Fruit fly (Drosophila melanogaster) whole organism, embryonic: ENCODE data around the gene CG5541.

Source experiments
- CG10321 ChIP-seq: fragments of 200-800 bp; sonication (Bioruptor generic); IDR thresholded peaks from 2 replicates; pipeline ENCODE4 v1.3.6; 2022; ENCODE audit warnings: missing biosample characterization, missing genetic modification characterization
- CG11093 ChIP-seq: fragments of 200-800 bp; sonication (Bioruptor generic); IDR thresholded peaks from 3 replicates; pipeline ENCODE4 v1.3.6; 2022; ENCODE audit warnings: missing biosample characterization, missing genetic modification characterization
- CG14667 ChIP-seq: fragments of 200-800 bp; sonication (Bioruptor generic); IDR thresholded peaks from 2 replicates; pipeline ENCODE4 v1.3.6; 2022; ENCODE audit warnings: missing biosample characterization, missing genetic modification characterization
- CG16779 ChIP-seq: fragments of 200-800 bp; sonication (Bioruptor generic); IDR thresholded peaks from 2 replicates; pipeline ENCODE4 v1.3.6; 2022; ENCODE audit warnings: missing biosample characterization, missing genetic modification characterization
- CG17328 ChIP-seq: fragments of 200-800 bp; sonication (Bioruptor generic); IDR thresholded peaks from 2 replicates; pipeline ENCODE4 v1.3.6; 2022; ENCODE audit warnings: missing biosample characterization, missing genetic modification characterization
- CG18011 ChIP-seq: fragments of 200-800 bp; sonication (Bioruptor generic); optimal IDR thresholded peaks from 2 replicates; lab custom pipeline; 2017; ENCODE audit warnings: missing biosample characterization, missing genetic modification characterization, mild to moderate bottlenecking, moderate library complexity, missing genotype
- CG18476 ChIP-seq: fragments of 200-800 bp; sonication (Bioruptor generic); optimal IDR thresholded peaks from 2 replicates; lab custom pipeline; 2016; ENCODE audit warnings: missing biosample characterization, mild to moderate bottlenecking, missing genetic modification characterization
- CG32532 ChIP-seq: fragments of 200-800 bp; sonication (Bioruptor generic); IDR thresholded peaks from 2 replicates; pipeline ENCODE4 v1.3.6; 2022; ENCODE audit warnings: missing biosample characterization, missing genetic modification characterization
- CG34224 ChIP-seq: fragments of 200-800 bp; sonication (Bioruptor generic); IDR thresholded peaks from 3 replicates; pipeline ENCODE4 v1.3.6; 2022; ENCODE audit warnings: missing biosample characterization, missing genetic modification characterization; ENCODE audit not compliant: partially characterized antibody
- CG3847 ChIP-seq: fragments of 200-800 bp; sonication (Bioruptor generic); IDR thresholded peaks from 2 replicates; pipeline ENCODE4 v1.3.6; 2022; ENCODE audit warnings: missing biosample characterization, missing genetic modification characterization
- CG4328 ChIP-seq: fragments of 200-800 bp; sonication (Bioruptor generic); optimal IDR thresholded peaks from 3 replicates; lab custom pipeline; 2017; ENCODE audit warnings: missing biosample characterization, missing genetic modification reagents, missing genetic modification characterization
- CG6254 ChIP-seq: fragments of 200-800 bp; sonication (Bioruptor generic); optimal IDR thresholded peaks from 3 replicates; lab custom pipeline; 2017; ENCODE audit warnings: mild to moderate bottlenecking, missing biosample characterization, missing genetic modification reagents, missing genetic modification characterization
- CG6765 ChIP-seq: fragments of 200-800 bp; sonication (Bioruptor generic); optimal IDR thresholded peaks from 3 replicates; lab custom pipeline; 2017; ENCODE audit warnings: missing biosample characterization, mild to moderate bottlenecking, missing genetic modification characterization
- CG7357 ChIP-seq: fragments of 200-800 bp; sonication (Bioruptor generic); IDR thresholded peaks from 3 replicates; pipeline ENCODE4 v1.3.6; 2022; ENCODE audit warnings: missing biosample characterization, missing genetic modification characterization
- CG7839 ChIP-seq: fragments of 200-800 bp; sonication (Bioruptor generic); optimal IDR thresholded peaks from 3 replicates; lab custom pipeline; 2018; ENCODE audit warnings: missing biosample characterization, mild to moderate bottlenecking, missing genetic modification characterization, moderate library complexity
- CG9215 ChIP-seq: fragments of 200-800 bp; sonication (Bioruptor generic); IDR thresholded peaks from 2 replicates; pipeline ENCODE4 v1.3.6; 2022; ENCODE audit warnings: missing biosample characterization, missing genetic modification characterization
- CTCF ChIP-seq: fragments of 200-800 bp; sonication (Bioruptor generic); optimal IDR thresholded peaks from 2 replicates; lab custom pipeline; 2017; ENCODE audit warnings: missing biosample characterization, mild to moderate bottlenecking, missing genetic modification characterization, moderate library complexity
- Deaf1 ChIP-seq: fragments of 200-800 bp; optimal IDR thresholded peaks from 3 replicates; lab custom pipeline; 2019; ENCODE audit warnings: missing biosample characterization, mild to moderate bottlenecking, missing genetic modification characterization, moderate library complexity
- Gsc ChIP-seq: fragments of 200-800 bp; sonication (Bioruptor generic); IDR thresholded peaks from 2 replicates; pipeline ENCODE4 v1.3.6; 2022; ENCODE audit warnings: missing biosample characterization, missing genetic modification characterization
- Med ChIP-seq: fragments of 200-800 bp; sonication (Bioruptor generic); peaks from one replicate; lab custom pipeline; 2016; ENCODE audit warnings: missing biosample characterization, missing genetic modification characterization, mild to moderate bottlenecking, inconsistent platforms, moderate library complexity
- NK7.1 ChIP-seq: fragments of 200-800 bp; sonication (Bioruptor generic); optimal IDR thresholded peaks from 3 replicates; lab custom pipeline; 2016; ENCODE audit warnings: missing biosample characterization, missing genetic modification characterization
- Rfx ChIP-seq: fragments of 200-800 bp; sonication (Bioruptor generic); IDR thresholded peaks from 2 replicates; pipeline ENCODE4 v1.3.6; 2022; ENCODE audit warnings: missing biosample characterization, missing genetic modification characterization
- Scr ChIP-seq: fragments of 200-800 bp; sonication (Bioruptor generic); IDR thresholded peaks from 2 replicates; pipeline ENCODE4 v1.3.6; 2022; ENCODE audit warnings: missing biosample characterization, missing genetic modification characterization; ENCODE audit not compliant: partially characterized antibody
- Side ChIP-seq: fragments of 200-800 bp; sonication (Bioruptor generic); optimal IDR thresholded peaks from 2 replicates; lab custom pipeline; 2016; ENCODE audit warnings: missing biosample characterization, missing genetic modification characterization
- Xrp1 ChIP-seq: fragments of 200-800 bp; sonication (Bioruptor generic); IDR thresholded peaks from 2 replicates; pipeline ENCODE4 v1.3.6; 2022; ENCODE audit warnings: missing biosample characterization, missing genetic modification characterization
- bcd ChIP-seq: fragments of 200-800 bp; sonication (Bioruptor generic); optimal IDR thresholded peaks from 2 replicates; lab custom pipeline; 2017; ENCODE audit warnings: missing biosample characterization, mild to moderate bottlenecking, missing genetic modification characterization
- chif ChIP-seq, 2 experiments: fragments of 200-800 bp; sonication (Bioruptor generic); optimal IDR thresholded peaks; 3 replicates each; lab custom pipeline; 2016; ENCODE audit warnings: missing biosample characterization in 2 of 2, missing genetic modification characterization in 2 of 2
- danr ChIP-seq: fragments of 200-800 bp; sonication (Bioruptor generic); IDR thresholded peaks from 2 replicates; pipeline ENCODE4 v1.3.6; 2022; ENCODE audit warnings: missing biosample characterization, missing genetic modification characterization
- disco-r ChIP-seq: fragments of 200-800 bp; sonication (Bioruptor generic); optimal IDR thresholded peaks from 2 replicates; lab custom pipeline; 2016; ENCODE audit warnings: missing biosample characterization, missing genetic modification characterization
- dmrt99B ChIP-seq: fragments of 200-800 bp; sonication (Bioruptor generic); optimal IDR thresholded peaks from 2 replicates; lab custom pipeline; 2018; ENCODE audit warnings: missing biosample characterization, mild to moderate bottlenecking, missing genetic modification characterization, moderate library complexity
- dysf ChIP-seq: fragments of 200-800 bp; sonication (Bioruptor generic); IDR thresholded peaks from 3 replicates; pipeline ENCODE4 v1.3.6; 2022; ENCODE audit warnings: missing biosample characterization, missing genetic modification characterization
- esg ChIP-seq: fragments of 200-800 bp; sonication (Bioruptor generic); conservative IDR thresholded peaks from 2 replicates; pipeline ENCODE4 v1.3.6; 2022; ENCODE audit warnings: missing biosample characterization, missing genetic modification characterization
- exex ChIP-seq: fragments of 200-800 bp; sonication (Bioruptor generic); optimal IDR thresholded peaks from 4 replicates; lab custom pipeline; 2018; ENCODE audit warnings: missing biosample characterization, mild to moderate bottlenecking, missing genetic modification characterization, moderate library complexity
- fru ChIP-seq: fragments of >200 bp; optimal IDR thresholded peaks from 2 replicates; lab custom pipeline; 2017
- grau ChIP-seq: fragments of 200-800 bp; optimal IDR thresholded peaks from 3 replicates; lab custom pipeline; 2019; ENCODE audit warnings: missing biosample characterization, mild to moderate bottlenecking, missing genetic modification characterization, moderate library complexity
- gsb-n ChIP-seq: fragments of 200-800 bp; sonication (Bioruptor generic); optimal IDR thresholded peaks from 3 replicates; lab custom pipeline; 2018; ENCODE audit warnings: missing biosample characterization, mild to moderate bottlenecking, missing genetic modification characterization
- gt ChIP-seq: fragments of 200-800 bp; sonication (Bioruptor generic); IDR thresholded peaks from 2 replicates; pipeline ENCODE4 v1.3.6; 2022; ENCODE audit warnings: missing biosample characterization, missing genetic modification characterization
- jigr1 ChIP-seq: fragments of 200-800 bp; sonication (Bioruptor generic); IDR thresholded peaks from 3 replicates; pipeline ENCODE4 v1.3.6; 2022; ENCODE audit warnings: missing biosample characterization, missing genetic modification characterization
- lmd ChIP-seq: fragments of 200-800 bp; sonication (Bioruptor generic); IDR thresholded peaks from 2 replicates; pipeline ENCODE4 v1.3.6; 2022; ENCODE audit warnings: missing biosample characterization, missing genetic modification characterization
- lola ChIP-seq, 3 experiments: fragments of >200 bp in 2 of 3; fragments of 200-800 bp in 1 of 3; sonication (Bioruptor generic) in 1 of 3; optimal IDR thresholded peaks; 2 replicates each; lab custom pipeline; 2017 to 2019; ENCODE audit warnings: missing biosample characterization in 3 of 3, missing genetic modification characterization in 3 of 3, mild to moderate bottlenecking in 1 of 3, moderate library complexity in 1 of 3
- lov ChIP-seq, 2 experiments: fragments of 200-800 bp in 1 of 2; fragments of >200 bp in 1 of 2; sonication (Bioruptor generic) in 1 of 2; IDR thresholded peaks in 1 of 2; optimal IDR thresholded peaks in 1 of 2; 2 replicates in 1 of 2; 3 replicates in 1 of 2; pipeline versions ENCODE4 v1.3.6 to Lab custom; 2017 to 2022; ENCODE audit warnings: missing biosample characterization in 1 of 2, missing genetic modification characterization in 1 of 2
- p53 ChIP-seq: fragments of 200-800 bp; sonication (Bioruptor generic); optimal IDR thresholded peaks from 2 replicates; lab custom pipeline; 2016; ENCODE audit warnings: missing biosample characterization, missing genetic modification characterization
- psq ChIP-seq: fragments of 200-800 bp; sonication (Bioruptor generic); optimal IDR thresholded peaks from 2 replicates; lab custom pipeline; 2017; ENCODE audit warnings: missing biosample characterization, missing genetic modification characterization
- sens-2 ChIP-seq: fragments of 200-800 bp; sonication (Bioruptor generic); IDR thresholded peaks from 2 replicates; pipeline ENCODE4 v1.3.6; 2022; ENCODE audit warnings: missing biosample characterization, missing genetic modification characterization
- shn ChIP-seq: fragments of 200-800 bp; sonication (Bioruptor generic); optimal IDR thresholded peaks from 3 replicates; lab custom pipeline; 2016; ENCODE audit warnings: missing biosample characterization, missing genetic modification characterization
- sqz ChIP-seq: fragments of 200-800 bp; sonication (Bioruptor generic); optimal IDR thresholded peaks from 3 replicates; lab custom pipeline; 2018; ENCODE audit warnings: missing biosample characterization, mild to moderate bottlenecking, missing genetic modification characterization
- twi ChIP-seq: fragments of 200-800 bp; optimal IDR thresholded peaks from 2 replicates; lab custom pipeline; 2019; ENCODE audit warnings: missing biosample characterization, mild to moderate bottlenecking, missing genetic modification characterization, moderate library complexity
- wek ChIP-seq: fragments of 200-800 bp; sonication (Bioruptor generic); optimal IDR thresholded peaks from 3 replicates; lab custom pipeline; 2018; ENCODE audit warnings: missing biosample characterization, mild to moderate bottlenecking, missing genetic modification characterization, moderate library complexity
- zf30C ChIP-seq: fragments of 200-800 bp; sonication (Bioruptor generic); optimal IDR thresholded peaks from 3 replicates; lab custom pipeline; 2018; ENCODE audit warnings: missing biosample characterization, mild to moderate bottlenecking, missing genetic modification characterization

The CG5541 gene

dm6 chrX:15019413-15019812 is 24.5 kb upstream of the CG5541 start (continued):
- TF ChIP-seq sqz (GFP tag; lab: Kevin White, UChicago) (no peak), p53 (GFP tag; lab: Kevin White, UChicago) (peak; percentile 97), zf30C (GFP tag; lab: Kevin White, UChicago) (peak; percentile 49), lov (optimal IDR thresholded peaks at IDR 0.05; lab: Kevin White, UChicago) (no peak), lov (GFP tag; IDR thresholded peaks at IDR 0.05; lab: Robert Waterston, UW) (0 out of 3 replicates have a peak, but pooled peaks have one; percentile 31), twi (tag; lab: Kevin White, UChicago) (peak; percentile 74)
- TF ChIP-seq, all 482 proteins: peak for 15

dm6 chrX:15021021-15021477 is 22.9 kb upstream of the CG5541 start:
- TF ChIP-seq danr (0 out of 2 replicates have a peak, but pooled peaks have one; percentile 23), NK7.1 (GFP tag; lab: Kevin White, UChicago) (no peak), lov (optimal IDR thresholded peaks at IDR 0.05; lab: Kevin White, UChicago) (no peak), lov (GFP tag; IDR thresholded peaks at IDR 0.05; lab: Robert Waterston, UW) (peak; percentile 87), Scr (GFP tag; lab: Robert Waterston, UW) (no peak), CG10321 (GFP tag; lab: Robert Waterston, UW) (no peak), CG18476 (peak; percentile 40), lmd (GFP tag; lab: Robert Waterston, UW) (peak; percentile 75), Rfx (GFP tag; lab: Robert Waterston, UW) (no peak; the same call in 1 of the 2 replicates), Gsc (GFP tag; lab: Robert Waterston, UW) (no peak), CG18011 (GFP tag; lab: Kevin White, UChicago) (no peak), CG32532 (GFP tag; lab: Robert Waterston, UW) (no peak), CTCF (GFP tag; lab: Kevin White, UChicago) (no peak), CG11093 (no peak; the same call in 2 of the 3 replicates), CG6765 (GFP tag; lab: Kevin White, UChicago) (peak; percentile 2), grau (tag; lab: Kevin White, UChicago) (peak; percentile 88), CG34224 (GFP tag; lab: Robert Waterston, UW) (no peak), dysf (GFP tag; lab: Robert Waterston, UW) (peak; percentile 75), bcd (GFP tag; lab: Kevin White, UChicago) (peak; percentile 80), CG3847 (GFP tag; lab: Robert Waterston, UW) (peak; percentile 36; the same call in 1 of the 2 replicates), shn (GFP tag; lab: Kevin White, UChicago) (no peak), Deaf1 (tag; lab: Kevin White, UChicago) (peak; percentile 64), dmrt99B (tag; lab: Kevin White, UChicago) (peak; percentile 94), psq (GFP tag; lab: Kevin White, UChicago) (peak; percentile 69), sens-2 (GFP tag; lab: Robert Waterston, UW) (0 out of 2 replicates have a peak, but pooled peaks have one; percentile 32), disco-r (GFP tag; lab: Kevin White, UChicago) (no peak), CG9215 (GFP tag; lab: Robert Waterston, UW) (peak; percentile 55), CG17328 (peak; percentile 86), CG14667 (GFP tag; lab: Robert Waterston, UW) (peak; percentile 61; the same call in 1 of the 2 replicates), wek (GFP tag; lab: Kevin White, UChicago) (no peak), jigr1 (GFP tag; lab: Robert Waterston, UW) (peak; percentile 49; the same call in 1 of the 3 replicates), CG6254 (GFP tag; lab: Kevin White, UChicago) (peak; percentile 80), CG7357 (GFP tag; lab: Robert Waterston, UW) (peak; percentile 75; the same call in 1 of the 3 replicates), exex (tag; lab: Kevin White, UChicago) (no peak), CG4328 (peak; percentile 57), lola (GFP tag; optimal IDR thresholded peaks at IDR 0.05; lab: Kevin White, UChicago) (peak in 1 of 3 experiments; percentile 94), gsb-n (peak; percentile 94), CG7839 (tag; lab: Kevin White, UChicago) (peak; percentile 93), CG16779 (GFP tag; lab: Robert Waterston, UW) (no peak), Med (peak; percentile 73), gt (GFP tag; lab: Robert Waterston, UW) (no peak), esg (GFP tag; lab: Robert Waterston, UW) (peak; percentile 69), fru (no peak), chif (GFP tag; optimal IDR thresholded peaks at IDR 0.05; lab: Kevin White, UChicago) (peak in 1 of 2 experiments; percentile 37), Side (no peak), Xrp1 (GFP tag; lab: Robert Waterston, UW) (peak; percentile 93)
